Fruit fly (Drosophila melanogaster) whole organism, embryonic: ENCODE measurements around the gene CG3630.
A peak's percentile ranks its signal among the peaks of the same experiment; 100 is the strongest.

Experiments used
- B-H2 ChIP-seq: fragments of 200-800 bp; sonication (Bioruptor generic); optimal IDR thresholded peaks from 2 replicates; lab custom pipeline; 2018; ENCODE audit warnings: missing biosample characterization, mild to moderate bottlenecking, missing genetic modification characterization
- Bdp1 ChIP-seq: fragments of 200-800 bp; sonication (Bioruptor generic); optimal IDR thresholded peaks from 3 replicates; lab custom pipeline; 2016; ENCODE audit warnings: missing biosample characterization, missing genetic modification characterization
- C15 ChIP-seq: fragments of 200-800 bp; sonication (Bioruptor generic); IDR thresholded peaks from 3 replicates; pipeline ENCODE4 v1.3.6; 2022; ENCODE audit warnings: missing biosample characterization, missing genetic modification characterization
- CG10543 ChIP-seq: fragments of 200-800 bp; sonication (Bioruptor generic); optimal IDR thresholded peaks from 3 replicates; lab custom pipeline; 2017; ENCODE audit warnings: missing biosample characterization, mild to moderate bottlenecking, missing genetic modification characterization, moderate library complexity
- CG11695 ChIP-seq: fragments of 200-800 bp; sonication (Bioruptor generic); IDR thresholded peaks from 3 replicates; pipeline ENCODE4 v1.3.6; 2022; ENCODE audit warnings: missing biosample characterization, missing genetic modification characterization
- CG12071 ChIP-seq: fragments of 200-800 bp; sonication (Bioruptor generic); optimal IDR thresholded peaks from 3 replicates; lab custom pipeline; 2018; ENCODE audit warnings: missing biosample characterization, mild to moderate bottlenecking, missing genetic modification characterization
- CG12155 ChIP-seq: fragments of 200-800 bp; sonication (Bioruptor generic); optimal IDR thresholded peaks from 3 replicates; lab custom pipeline; 2016; ENCODE audit warnings: missing biosample characterization, missing genetic modification characterization
- CG12219 ChIP-seq: fragments of 200-800 bp; sonication (Bioruptor generic); optimal IDR thresholded peaks from 3 replicates; lab custom pipeline; 2018; ENCODE audit warnings: missing biosample characterization, mild to moderate bottlenecking, missing genetic modification characterization
- CG12236 ChIP-seq: fragments of 200-800 bp; sonication (Bioruptor generic); optimal IDR thresholded peaks from 2 replicates; lab custom pipeline; 2016; ENCODE audit warnings: missing biosample characterization, missing genetic modification characterization
- CG13296 ChIP-seq: fragments of 200-800 bp; sonication (Bioruptor generic); optimal IDR thresholded peaks from 3 replicates; lab custom pipeline; 2018; ENCODE audit warnings: missing biosample characterization, mild to moderate bottlenecking, missing genetic modification characterization
- CG13894 ChIP-seq: fragments of 200-800 bp; sonication (Bioruptor generic); optimal IDR thresholded peaks from 3 replicates; lab custom pipeline; 2018; ENCODE audit warnings: missing biosample characterization, mild to moderate bottlenecking, missing genetic modification characterization, moderate library complexity
- CG1647 ChIP-seq: fragments of 200-800 bp; sonication (Bioruptor generic); optimal IDR thresholded peaks from 3 replicates; lab custom pipeline; 2016; ENCODE audit warnings: missing biosample characterization, missing genetic modification characterization
- CG16863 ChIP-seq: fragments of 200-800 bp; sonication (Bioruptor generic); optimal IDR thresholded peaks from 3 replicates; lab custom pipeline; 2016; ENCODE audit warnings: missing biosample characterization, missing genetic modification characterization
- CG17912 ChIP-seq: fragments of 200-800 bp; sonication (Bioruptor generic); optimal IDR thresholded peaks from 2 replicates; lab custom pipeline; 2018; ENCODE audit warnings: missing biosample characterization, mild to moderate bottlenecking, missing genetic modification characterization
- CG18764 ChIP-seq: fragments of 200-800 bp; sonication (Bioruptor generic); optimal IDR thresholded peaks from 3 replicates; lab custom pipeline; 2016; ENCODE audit warnings: missing biosample characterization, missing genetic modification characterization
- CG2875 ChIP-seq: fragments of 200-800 bp; sonication (Bioruptor generic); optimal IDR thresholded peaks from 2 replicates; lab custom pipeline; 2017; ENCODE audit warnings: missing biosample characterization, mild to moderate bottlenecking, missing genetic modification characterization, missing genetic modification reagents
- CG31365 ChIP-seq: fragments of 200-800 bp; sonication (Bioruptor generic); optimal IDR thresholded peaks from 2 replicates; lab custom pipeline; 2018; ENCODE audit warnings: missing biosample characterization, mild to moderate bottlenecking, missing genetic modification characterization
- CG34376 ChIP-seq: fragments of 200-800 bp; sonication (Bioruptor generic); optimal IDR thresholded peaks from 2 replicates; lab custom pipeline; 2018; ENCODE audit warnings: missing biosample characterization, mild to moderate bottlenecking, missing genetic modification characterization
- CG4854 ChIP-seq: fragments of 200-800 bp; sonication (Bioruptor generic); optimal IDR thresholded peaks from 2 replicates; lab custom pipeline; 2016; ENCODE audit warnings: missing biosample characterization, missing genetic modification characterization, inconsistent platforms
- CG8924 ChIP-seq: fragments of 200-800 bp; optimal IDR thresholded peaks from 3 replicates; lab custom pipeline; 2019; ENCODE audit warnings: missing biosample characterization, mild to moderate bottlenecking, missing genetic modification characterization, moderate library complexity
- D ChIP-seq, 2 experiments: fragments of 200-800 bp in 1 of 2; fragments of >200 bp in 1 of 2; sonication (Bioruptor generic) in 1 of 2; optimal IDR thresholded peaks; 2 replicates in 1 of 2; 3 replicates in 1 of 2; lab custom pipeline; 2017; ENCODE audit warnings: mild to moderate bottlenecking in 1 of 2, missing biosample characterization in 1 of 2, missing genetic modification characterization in 1 of 2, missing genetic modification reagents in 1 of 2
- E2f2 ChIP-seq: fragments of 200-800 bp; sonication (Bioruptor generic); IDR thresholded peaks from 2 replicates; pipeline ENCODE4 v1.3.6; 2022; ENCODE audit warnings: missing biosample characterization, missing genetic modification characterization
- Hand ChIP-seq: fragments of 200-800 bp; sonication (Bioruptor generic); optimal IDR thresholded peaks from 2 replicates; lab custom pipeline; 2017; ENCODE audit warnings: mild to moderate bottlenecking, missing biosample characterization, missing genetic modification reagents, missing genetic modification characterization
- Hr3 ChIP-seq: fragments of 200-800 bp; sonication (Bioruptor generic); optimal IDR thresholded peaks from 3 replicates; lab custom pipeline; 2016; ENCODE audit warnings: missing biosample characterization, missing genetic modification characterization
- Med ChIP-seq: fragments of 200-800 bp; sonication (Bioruptor generic); peaks from one replicate; lab custom pipeline; 2016; ENCODE audit warnings: missing biosample characterization, missing genetic modification characterization, mild to moderate bottlenecking, inconsistent platforms, moderate library complexity
- Side ChIP-seq: fragments of 200-800 bp; sonication (Bioruptor generic); optimal IDR thresholded peaks from 2 replicates; lab custom pipeline; 2016; ENCODE audit warnings: missing biosample characterization, missing genetic modification characterization
- Sin3A ChIP-seq: fragments of >200 bp; optimal IDR thresholded peaks from 2 replicates; lab custom pipeline; 2018
- Sox100B ChIP-seq: fragments of 200-800 bp; sonication (Bioruptor generic); optimal IDR thresholded peaks from 3 replicates; lab custom pipeline; 2018; ENCODE audit warnings: missing biosample characterization, mild to moderate bottlenecking, missing genetic modification characterization
- ash1 ChIP-seq: fragments of 200-800 bp; sonication (Bioruptor generic); optimal IDR thresholded peaks from 2 replicates; lab custom pipeline; 2018; ENCODE audit warnings: missing biosample characterization, mild to moderate bottlenecking, missing genetic modification characterization
- chm ChIP-seq: fragments of 200-800 bp; sonication (Bioruptor generic); IDR thresholded peaks from 2 replicates; pipeline ENCODE4 v1.3.6; 2022; ENCODE audit warnings: missing biosample characterization, missing genetic modification characterization
- cwo ChIP-seq: fragments of 200-800 bp; sonication (Bioruptor generic); optimal IDR thresholded peaks from 3 replicates; lab custom pipeline; 2017; ENCODE audit warnings: missing biosample characterization, missing genetic modification characterization, mild to moderate bottlenecking, moderate library complexity, missing genetic modification reagents
- dm ChIP-seq: fragments of 200-800 bp; sonication (Bioruptor generic); optimal IDR thresholded peaks from 3 replicates; lab custom pipeline; 2016; ENCODE audit warnings: missing biosample characterization, missing genetic modification characterization
- ewg ChIP-seq: fragments of 200-800 bp; sonication (Bioruptor generic); optimal IDR thresholded peaks from 3 replicates; lab custom pipeline; 2017; ENCODE audit warnings: mild to moderate bottlenecking, missing biosample characterization, missing genetic modification reagents, missing genetic modification characterization
- gce ChIP-seq: fragments of 200-800 bp; sonication (Bioruptor generic); IDR thresholded peaks from 3 replicates; pipeline ENCODE4 v1.3.6; 2022; ENCODE audit warnings: missing biosample characterization, missing genetic modification characterization
- hkb ChIP-seq, 2 experiments: fragments of 200-800 bp in 1 of 2; fragments of >200 bp in 1 of 2; sonication (Bioruptor generic) in 1 of 2; IDR thresholded peaks in 1 of 2; optimal IDR thresholded peaks in 1 of 2; 2 replicates each; pipeline versions ENCODE4 v1.3.6 to Lab custom; 2017 to 2022; ENCODE audit warnings: missing biosample characterization in 1 of 2, missing genetic modification characterization in 1 of 2
- lilli ChIP-seq: fragments of 200-800 bp; sonication (Bioruptor generic); optimal IDR thresholded peaks from 3 replicates; lab custom pipeline; 2016; ENCODE audit warnings: missing biosample characterization, missing genetic modification characterization
- odd ChIP-seq: fragments of 200-800 bp; sonication (Bioruptor generic); optimal IDR thresholded peaks from 2 replicates; lab custom pipeline; 2017; ENCODE audit warnings: missing biosample characterization, mild to moderate bottlenecking, missing genetic modification characterization
- pho ChIP-seq: fragments of 200-800 bp; sonication (Bioruptor generic); optimal IDR thresholded peaks from 2 replicates; lab custom pipeline; 2016; ENCODE audit warnings: missing biosample characterization, missing genetic modification characterization
- pum ChIP-seq: fragments of 200-800 bp; sonication (Bioruptor generic); optimal IDR thresholded peaks from 2 replicates; lab custom pipeline; 2016; ENCODE audit warnings: missing biosample characterization, missing genetic modification characterization
- salm ChIP-seq: fragments of 200-800 bp; sonication (Bioruptor generic); optimal IDR thresholded peaks from 2 replicates; lab custom pipeline; 2018; ENCODE audit warnings: missing biosample characterization, mild to moderate bottlenecking, missing genetic modification characterization
- schlank ChIP-seq: fragments of 200-800 bp; sonication (Bioruptor generic); optimal IDR thresholded peaks from 2 replicates; lab custom pipeline; 2018; ENCODE audit warnings: missing biosample characterization, mild to moderate bottlenecking, missing genetic modification characterization
- slou ChIP-seq: fragments of 200-800 bp; sonication (Bioruptor generic); optimal IDR thresholded peaks from 3 replicates; lab custom pipeline; 2016; ENCODE audit warnings: missing biosample characterization, missing genetic modification characterization
- slp2 ChIP-seq: fragments of 200-800 bp; sonication (Bioruptor generic); optimal IDR thresholded peaks from 2 replicates; lab custom pipeline; 2016; ENCODE audit warnings: missing biosample characterization, missing genetic modification characterization
- tin ChIP-seq: fragments of 200-800 bp; sonication (Bioruptor generic); optimal IDR thresholded peaks from 3 replicates; lab custom pipeline; 2016; ENCODE audit warnings: missing biosample characterization, missing genetic modification characterization
- tna ChIP-seq: fragments of 200-800 bp; sonication (Bioruptor generic); IDR thresholded peaks from 2 replicates; pipeline ENCODE4 v1.3.6; 2022; ENCODE audit warnings: missing biosample characterization, missing genetic modification characterization; ENCODE audit not compliant: partially characterized antibody
- twi ChIP-seq: fragments of 200-800 bp; optimal IDR thresholded peaks from 2 replicates; lab custom pipeline; 2019; ENCODE audit warnings: missing biosample characterization, mild to moderate bottlenecking, missing genetic modification characterization, moderate library complexity
- zen ChIP-seq: fragments of 200-800 bp; sonication (Bioruptor generic); optimal IDR thresholded peaks from 3 replicates; lab custom pipeline; 2018; ENCODE audit warnings: missing biosample characterization, mild to moderate bottlenecking, missing genetic modification characterization, moderate library complexity
- zfh2 ChIP-seq: fragments of 200-800 bp; sonication (Bioruptor generic); optimal IDR thresholded peaks from 2 replicates; lab custom pipeline; 2016; ENCODE audit warnings: missing biosample characterization, missing genetic modification characterization

The CG3630 gene

dm6 chrX:2141159-2141853 is 20.7 kb upstream of the CG3630 start, which contains the start of gene D2hgdh (continued):
- peak; percentile 38 for TF ChIP-seq CG34376 (GFP tag; lab: Kevin White, UChicago)
- TF ChIP-seq lilli (GFP tag; lab: Kevin White, UChicago) = peak; percentile 45
- peak; percentile 42; the same call in 1 of the 2 replicates for TF ChIP-seq E2f2
- no peak for TF ChIP-seq dm (GFP tag; lab: Kevin White, UChicago)
- no peak for TF ChIP-seq Bdp1
- peak; percentile 14 for TF ChIP-seq zfh2
- peak; percentile 2 for TF ChIP-seq CG13296 (GFP tag; lab: Kevin White, UChicago)
- no peak for TF ChIP-seq Sox100B (GFP tag; lab: Kevin White, UChicago)
- TF ChIP-seq chm (GFP tag; lab: Robert Waterston, UW) = peak; percentile 10; the same call in 1 of the 2 replicates
- no peak for TF ChIP-seq CG12236 (GFP tag; lab: Kevin White, UChicago)
- no peak for TF ChIP-seq CG10543
- no peak for TF ChIP-seq CG18764

DNA sequence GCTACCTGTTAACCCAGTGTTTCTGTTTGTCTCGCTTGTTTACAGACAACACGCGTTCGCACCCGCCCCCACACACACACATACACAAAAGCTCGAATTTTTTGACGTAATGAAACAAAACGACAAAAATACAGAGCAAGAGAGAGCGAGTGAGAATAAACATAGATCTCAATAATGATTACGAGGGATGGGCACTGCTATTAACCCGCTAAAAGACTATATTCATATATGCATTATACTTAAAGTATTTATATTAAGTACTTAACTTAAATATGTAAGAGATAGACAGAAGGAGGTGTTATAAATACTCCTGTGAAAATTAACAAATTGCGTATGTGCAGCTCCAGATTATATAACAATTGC is 20.2 kb upstream of the CG3630 start:
- TF ChIP-seq CG4854 (GFP tag; lab: Kevin White, UChicago) (no peak), tna (GFP tag; lab: Robert Waterston, UW) (no peak), Side (no peak), Hr3 (peak; percentile 3), CG12155 (GFP tag; lab: Kevin White, UChicago) (peak; percentile 25), B-H2 (peak; percentile 32), Hand (GFP tag; lab: Kevin White, UChicago) (peak; percentile 34), CG11695 (GFP tag; lab: Robert Waterston, UW) (peak; percentile 48; the same call in 1 of the 3 replicates), slou (GFP tag; lab: Kevin White, UChicago) (no peak), CG2875 (GFP tag; lab: Kevin White, UChicago) (peak; percentile 68), odd (GFP tag; lab: Kevin White, UChicago) (peak; percentile 71), CG16863 (GFP tag; lab: Kevin White, UChicago) (no peak), chm (GFP tag; lab: Robert Waterston, UW) (peak; percentile 75; the same call in 1 of the 2 replicates), ash1 (peak; percentile 53), CG1647 (GFP tag; lab: Kevin White, UChicago) (peak; percentile 16), cwo (GFP tag; lab: Kevin White, UChicago) (peak; percentile 50), CG12071 (GFP tag; lab: Kevin White, UChicago) (peak; percentile 61), CG13894 (peak; percentile 41), gce (GFP tag; lab: Robert Waterston, UW) (peak; percentile 8; the same call in 1 of the 3 replicates), Sin3A (lab: Kevin White, UChicago) (no peak), D (optimal IDR thresholded peaks at IDR 0.05; lab: Kevin White, UChicago) (no peak), D (GFP tag; optimal IDR thresholded peaks at IDR 0.05; lab: Kevin White, UChicago) (peak; percentile 7), hkb (optimal IDR thresholded peaks at IDR 0.05; lab: Kevin White, UChicago) (no peak), hkb (GFP tag; IDR thresholded peaks at IDR 0.05; lab: Robert Waterston, UW) (peak; percentile 48), CG8924 (tag; lab: Kevin White, UChicago) (peak; percentile 51), ewg (peak; percentile 23), CG17912 (GFP tag; lab: Kevin White, UChicago) (peak; percentile 79), salm (tag; lab: Kevin White, UChicago) (peak; percentile 17), C15 (no peak), pum (no peak), twi (no peak), slp2 (GFP tag; lab: Kevin White, UChicago) (peak; percentile 3), CG12219 (peak; percentile 6), CG31365 (tag; lab: Kevin White, UChicago) (peak; percentile 53), tin (GFP tag; lab: Kevin White, UChicago) (no peak), pho (GFP tag; lab: Kevin White, UChicago) (peak; percentile 10), schlank (tag; lab: Kevin White, UChicago) (peak; percentile 65), zen (tag; lab: Kevin White, UChicago) (no peak), Med (GFP tag; lab: Kevin White, UChicago) (peak; percentile 88)
